Worm (Caenorhabditis elegans) whole organism, L2 larva: ENCODE measurements around the gene T22B3.3.

ENCODE experiments used
- ama-1 ChIP-seq: fragments of 150-350 bp; optimal IDR thresholded peaks from 2 replicates; lab custom pipeline; 2018; ENCODE audit warnings: inconsistent platforms
- dmd-4 ChIP-seq: sonication (generic microtip); optimal IDR thresholded peaks from 2 replicates; lab custom pipeline; 2017; ENCODE audit warnings: missing biosample characterization, missing genetic modification characterization
- egl-27 ChIP-seq: sonication (generic microtip); optimal IDR thresholded peaks from 3 replicates; lab custom pipeline; 2017; ENCODE audit warnings: missing biosample characterization, missing genetic modification reagents, missing genetic modification characterization
- elt-3 ChIP-seq: sonication (generic microtip); optimal IDR thresholded peaks from 2 replicates; lab custom pipeline; 2017; ENCODE audit warnings: missing biosample characterization, missing genetic modification characterization
- lin-13 ChIP-seq: fragments of 150-350 bp; optimal IDR thresholded peaks from 2 replicates; lab custom pipeline; 2014; ENCODE audit warnings: missing biosample characterization, missing genetic modification reagents, missing genetic modification characterization
- nhr-12 ChIP-seq: fragments of 150-350 bp; optimal IDR thresholded peaks from 2 replicates; lab custom pipeline; 2014; ENCODE audit warnings: missing biosample characterization, missing genetic modification characterization
- nhr-6 ChIP-seq: fragments of 150-350 bp; optimal IDR thresholded peaks from 2 replicates; lab custom pipeline; 2014; ENCODE audit warnings: missing biosample characterization, missing genetic modification characterization
- skn-1 ChIP-seq: sonication (generic microtip); optimal IDR thresholded peaks from 2 replicates; lab custom pipeline; 2017; ENCODE audit warnings: missing biosample characterization, missing genetic modification characterization
- unc-39 ChIP-seq: fragments of 150-350 bp; optimal IDR thresholded peaks from 2 replicates; lab custom pipeline; 2014; ENCODE audit warnings: missing biosample characterization, missing genetic modification characterization
- unc-55 ChIP-seq: fragments of 150-350 bp; sonication (generic microtip); optimal IDR thresholded peaks from 3 replicates; lab custom pipeline; 2014; ENCODE audit warnings: missing biosample characterization, missing genetic modification reagents, missing genetic modification characterization
- unc-62 ChIP-seq: fragments of 150-350 bp; optimal IDR thresholded peaks from 2 replicates; lab custom pipeline; 2014; ENCODE audit warnings: missing biosample characterization, missing genetic modification reagents, missing genetic modification characterization

- no peak for TF ChIP-seq skn-1 (tag; lab: Kevin White, UChicago)
- no peak for TF ChIP-seq nhr-12 (tag; lab: Kevin White, UChicago)
- TF ChIP-seq egl-27 (tag; lab: Kevin White, UChicago) = no peak
- TF ChIP-seq dmd-4 (tag; lab: Kevin White, UChicago) = no peak
- TF ChIP-seq lin-13 = no peak
- no peak for TF ChIP-seq ama-1 (lab: Kevin White, UChicago)
- TF ChIP-seq unc-62 = no peak
- TF ChIP-seq unc-39 (tag; lab: Kevin White, UChicago) = no peak
- TF ChIP-seq nhr-6 (tag; lab: Kevin White, UChicago) = no peak
- TF ChIP-seq unc-55 (GFP tag; lab: Kevin White, UChicago) = no peak
- no peak for TF ChIP-seq elt-3 (tag; lab: Kevin White, UChicago)
These were observed 35.6 kb downstream of the T22B3.3 start, which contains the start of gene atg-4.2 for ce11 chrIV:11668001-11668400.
